Fruit fly (Drosophila melanogaster): ENCODE data around the gene CG14989.

CG14989 gene

DNA sequence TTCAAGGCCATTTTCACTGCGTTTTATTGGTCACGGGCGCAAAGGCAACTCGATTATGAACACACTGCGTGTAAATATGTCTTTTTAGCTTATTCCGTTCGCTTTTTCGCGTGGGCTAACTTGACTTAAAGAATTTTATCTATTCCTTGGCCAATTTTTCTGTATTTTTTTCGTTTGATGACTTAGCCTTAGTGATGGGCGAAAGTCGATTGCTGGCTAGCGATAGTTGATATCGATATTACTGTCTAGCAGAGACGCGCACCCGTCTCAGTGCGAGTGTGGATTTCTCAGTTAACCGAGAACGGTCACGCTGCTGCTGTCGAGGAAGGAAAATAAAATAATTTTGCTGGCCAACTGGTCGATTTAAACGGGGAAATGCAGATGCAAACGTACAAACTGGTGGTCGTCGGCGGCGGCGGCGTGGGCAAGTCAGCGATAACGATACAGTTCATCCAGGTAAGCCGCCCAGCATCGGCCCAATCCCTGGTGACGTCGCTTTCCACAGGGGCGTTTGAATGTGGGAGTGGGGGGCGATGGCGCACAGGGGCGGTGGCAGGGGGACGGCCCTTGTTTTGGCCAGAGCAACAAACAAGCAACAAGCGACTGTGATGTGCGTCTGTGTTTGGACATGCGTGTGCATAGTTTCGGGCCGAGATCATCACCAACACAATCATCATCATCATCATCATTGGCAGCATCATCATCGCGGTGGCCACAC is 51.6 kb downstream of the CG14989 start, which contains the start of the genes Rop and Ras64B:
Gene Rop, minus strand, starts transcription at position 193 of the 718 bp plus-strand sequence.
Gene Ras64B, plus strand, starts transcription at position 273 of the 718 bp plus-strand sequence.
- peak; percentile 98 for TF ChIP-seq BEAF-32 (GFP tag; optimal IDR thresholded peaks at IDR 0.05)
- TF ChIP-seq CG4730 (GFP tag; IDR thresholded peaks at IDR 0.05), result no peak
- peak; percentile 51 for TF ChIP-seq chn (GFP tag; optimal IDR thresholded peaks at IDR 0.05)
- TF ChIP-seq CG10431 (GFP tag; optimal IDR thresholded peaks at IDR 0.05), result no peak
- peak; percentile 94 for TF ChIP-seq sqz (GFP tag; optimal IDR thresholded peaks at IDR 0.05)
- no peak for TF ChIP-seq h (optimal IDR thresholded peaks at IDR 0.05)
- no peak for TF ChIP-seq fd3F (GFP tag; optimal IDR thresholded peaks at IDR 0.05)
- peak; percentile 43 for TF ChIP-seq gsb-n (tag; optimal IDR thresholded peaks at IDR 0.05)
- TF ChIP-seq sima (GFP tag; optimal IDR thresholded peaks at IDR 0.05), result no peak
- TF ChIP-seq sug (tag; optimal IDR thresholded peaks at IDR 0.05), result peak; percentile 49
- TF ChIP-seq CG15696 (tag; optimal IDR thresholded peaks at IDR 0.05), result no peak
- peak; percentile 81 for TF ChIP-seq bbx (GFP tag; IDR thresholded peaks at IDR 0.05; ENCODE audit: partially characterized antibody)
- peak; percentile 99 for TF ChIP-seq Sry-δ (GFP tag; optimal IDR thresholded peaks at IDR 0.05)
- TF ChIP-seq Lpt (GFP tag; optimal IDR thresholded peaks at IDR 0.05), result no peak
- TF ChIP-seq CG31441 (GFP tag; IDR thresholded peaks at IDR 0.05), result peak; percentile 30; the same call in 1 of the 2 replicates
- peak; percentile 40 for TF ChIP-seq caup (GFP tag; optimal IDR thresholded peaks at IDR 0.05; ENCODE audit: severe bottlenecking)
- TF ChIP-seq E2f2 (GFP tag; IDR thresholded peaks at IDR 0.05), result peak; percentile 58
- peak; percentile 52; the same call in 1 of the 3 replicates for TF ChIP-seq mld (GFP tag; IDR thresholded peaks at IDR 0.05; ENCODE audit: partially characterized antibody)
- peak; percentile 45; the same call in 1 of the 2 replicates for TF ChIP-seq CG2129 (GFP tag; IDR thresholded peaks at IDR 0.05; ENCODE audit: partially characterized antibody)
- no peak for TF ChIP-seq CG17612 (GFP tag; IDR thresholded peaks at IDR 0.05)
- TF ChIP-seq HLHmδ (GFP tag; optimal IDR thresholded peaks at IDR 0.05), result no peak
- no peak for TF ChIP-seq dati (GFP tag; IDR thresholded peaks at IDR 0.05)
- no peak for TF ChIP-seq CG6683 (GFP tag; optimal IDR thresholded peaks at IDR 0.05)
- no peak for TF ChIP-seq CG4328 (GFP tag; optimal IDR thresholded peaks at IDR 0.05)
- TF ChIP-seq CG18011 (GFP tag; optimal IDR thresholded peaks at IDR 0.05), result no peak
- TF ChIP-seq Mad (GFP tag; optimal IDR thresholded peaks at IDR 0.05), result no peak
- 0 out of 3 replicates have a peak, but pooled peaks have one; percentile 10 for TF ChIP-seq otp (GFP tag; IDR thresholded peaks at IDR 0.05)
- TF ChIP-seq CG11247 (GFP tag; IDR thresholded peaks at IDR 0.05), result no peak
- no peak for TF ChIP-seq Trl (optimal IDR thresholded peaks at IDR 0.05)
- TF ChIP-seq Trl (GFP tag; optimal IDR thresholded peaks at IDR 0.05), result peak; percentile 10
- TF ChIP-seq CG1647 (GFP tag; optimal IDR thresholded peaks at IDR 0.05), result peak; percentile 11
- TF ChIP-seq pros (GFP tag; optimal IDR thresholded peaks at IDR 0.05), result no peak
- TF ChIP-seq eyg (GFP tag; optimal IDR thresholded peaks at IDR 0.05), result no peak
- TF ChIP-seq CG2712 (tag; optimal IDR thresholded peaks at IDR 0.05), result peak; percentile 51
- TF ChIP-seq maf-S (GFP tag; optimal IDR thresholded peaks at IDR 0.05), result no peak
- TF ChIP-seq pum (GFP tag; optimal IDR thresholded peaks at IDR 0.05), result no peak
- TF ChIP-seq CG18262 (tag; optimal IDR thresholded peaks at IDR 0.05), result peak; percentile 15
- peak; percentile 47 for TF ChIP-seq CG2120 (GFP tag; optimal IDR thresholded peaks at IDR 0.05)
- TF ChIP-seq CG14710 (tag; optimal IDR thresholded peaks at IDR 0.05), result peak; percentile 81
- TF ChIP-seq hth (optimal IDR thresholded peaks at IDR 0.05), result no peak
- TF ChIP-seq CG8281 (tag; optimal IDR thresholded peaks at IDR 0.05), result no peak
- no peak for TF ChIP-seq wek (GFP tag; optimal IDR thresholded peaks at IDR 0.05)
- TF ChIP-seq HmgZ (tag; optimal IDR thresholded peaks at IDR 0.05), result peak; percentile 89
- peak; percentile 30; the same call in 1 of the 2 replicates for TF ChIP-seq vvl (GFP tag; IDR thresholded peaks at IDR 0.05)
- TF ChIP-seq CG12155 (GFP tag; optimal IDR thresholded peaks at IDR 0.05), result peak; percentile 12
- no peak for TF ChIP-seq az2 (GFP tag; optimal IDR thresholded peaks at IDR 0.05)
- TF ChIP-seq grau (tag; optimal IDR thresholded peaks at IDR 0.05), result peak; percentile 38
- TF ChIP-seq Dref (GFP tag; IDR thresholded peaks at IDR 0.05), result peak; percentile 98
- TF ChIP-seq her (GFP tag; optimal IDR thresholded peaks at IDR 0.05), result peak; percentile 17
- no peak for TF ChIP-seq cas (GFP tag; IDR thresholded peaks at IDR 0.05)
- peak; percentile 84 for TF ChIP-seq MBD-R2 (GFP tag; IDR thresholded peaks at IDR 0.05)

Data from whole organism, embryonic.